Worm (Caenorhabditis elegans): ENCODE measurements around the gene ttbk-8.2.

DNA sequence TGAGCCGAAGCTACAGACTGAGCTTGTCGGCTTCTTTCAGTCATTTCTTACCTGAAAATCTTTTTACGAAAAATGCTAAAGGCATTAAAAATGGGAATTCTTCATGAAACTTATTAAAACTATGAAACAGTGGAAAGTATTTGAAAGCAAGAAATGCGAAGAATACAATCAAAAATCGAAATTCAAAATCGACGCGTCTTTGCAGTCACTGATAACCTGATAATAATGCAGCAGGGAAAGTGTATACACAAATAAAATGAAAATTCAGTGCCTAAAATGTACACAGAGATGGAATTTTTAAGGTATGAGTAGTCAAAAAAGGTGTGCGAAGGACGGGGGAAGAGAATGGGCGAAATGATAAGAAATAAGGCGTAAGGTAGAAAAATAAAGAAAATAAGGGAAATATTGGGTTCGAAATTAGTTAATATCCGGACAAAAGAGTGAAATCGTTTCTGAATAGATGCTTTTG is 17.1 kb upstream of the ttbk-8.2 start, which contains the start of gene C39H7.4:
- TF ChIP-seq him-1 (tag; optimal IDR thresholded peaks at IDR 0.05) (no peak), W03F9.2 (tag; optimal IDR thresholded peaks at IDR 0.05) (no peak), dao-5 (tag; optimal IDR thresholded peaks at IDR 0.05) (no peak)

All from whole organism, L4/young adult.